Worm (Caenorhabditis elegans): ENCODE measurements around the gene sri-65.
A peak's percentile ranks its signal among the peaks of the same experiment; 100 is the strongest.

The sri-65 gene

DNA sequence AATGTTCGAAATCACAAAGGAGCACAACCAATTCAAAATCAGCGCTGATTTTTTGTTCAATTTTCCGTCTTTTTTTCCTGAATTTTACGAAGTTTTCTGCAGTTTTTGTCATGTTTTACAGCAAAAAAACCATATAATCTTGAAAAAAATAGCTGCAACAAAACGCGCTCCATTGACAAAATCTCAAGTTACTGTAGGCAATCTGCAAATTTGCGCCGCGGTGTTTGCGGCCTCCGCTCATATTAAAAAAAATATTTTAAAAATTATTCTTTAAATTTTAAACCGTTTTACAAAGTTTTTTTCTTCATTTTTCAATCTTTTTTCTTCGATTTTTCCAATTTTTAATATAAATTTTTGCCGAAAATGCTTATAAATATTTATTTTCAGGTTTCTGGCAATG, 17.2 kb upstream of the sri-65 start:
- TF ChIP-seq ztf-18 (tag; optimal IDR thresholded peaks at IDR 0.05) (no peak), Y53F4B.3 (GFP tag; IDR thresholded peaks at IDR 0.05) (no peak), tbx-9 (tag; optimal IDR thresholded peaks at IDR 0.05; ENCODE audit: borderline replicate concordance) (no peak), C06A6.2 (GFP tag; conservative IDR thresholded peaks at IDR 0.05) (no peak), lsl-1 (GFP tag; optimal IDR thresholded peaks at IDR 0.05) (peak; percentile 81), madf-8 (GFP tag; conservative IDR thresholded peaks at IDR 0.05) (no peak), ceh-79 (tag; optimal IDR thresholded peaks at IDR 0.05) (no peak), him-1 (tag; optimal IDR thresholded peaks at IDR 0.05) (peak; percentile 16), cebp-2 (GFP tag; IDR thresholded peaks at IDR 0.05) (no peak), mcd-1 (GFP tag; IDR thresholded peaks at IDR 0.05) (peak; percentile 46; the same call in 1 of the 2 replicates), snpc-4 (GFP tag; optimal IDR thresholded peaks at IDR 0.05) (peak; percentile 3), snpc-4 (tag; optimal IDR thresholded peaks at IDR 0.05) (peak in 1 of 4 experiments; percentile 14), F33H1.4 (GFP tag; IDR thresholded peaks at IDR 0.05) (no peak)

DNA sequence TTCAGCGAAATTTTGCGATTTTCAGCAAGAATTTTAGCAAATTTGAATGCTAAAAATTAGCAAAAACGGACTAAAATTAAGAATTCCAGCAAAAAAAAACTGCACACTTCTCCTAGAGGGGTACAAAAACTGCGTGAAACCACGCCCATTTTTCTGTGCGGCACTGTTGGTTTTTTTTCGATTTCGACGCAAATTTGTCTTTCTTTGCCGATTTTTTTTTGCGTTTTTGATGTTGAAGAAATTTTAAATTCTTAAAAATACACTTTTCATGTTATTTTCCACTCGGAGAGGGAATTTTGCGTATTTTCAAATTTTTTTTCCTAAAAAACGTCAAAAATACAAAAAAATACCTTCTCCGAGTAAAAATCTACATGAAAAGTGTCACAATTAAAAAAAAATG, 15.8 kb upstream of the sri-65 start, which contains the start of gene syp-1:
Gene syp-1, plus strand, starts transcription at position 301 of the 400 bp plus-strand sequence.
- TF ChIP-seq dpff-1 (tag; optimal IDR thresholded peaks at IDR 0.05) (no peak), ceh-91 (GFP tag; IDR thresholded peaks at IDR 0.05) (no peak), mel-28 (tag; optimal IDR thresholded peaks at IDR 0.05; ENCODE audit: borderline replicate concordance) (no peak), efl-1 (GFP tag; optimal IDR thresholded peaks at IDR 0.05) (no peak), ztf-22 (GFP tag; optimal IDR thresholded peaks at IDR 0.05) (no peak), dox-1 (GFP tag; IDR thresholded peaks at IDR 0.05) (no peak), zfh-2 (GFP tag; conservative IDR thresholded peaks at IDR 0.05) (no peak), tlf-1 (GFP tag; optimal IDR thresholded peaks at IDR 0.05) (no peak), Y95B8A.8 (GFP tag; IDR thresholded peaks at IDR 0.05) (no peak), atf-7 (tag; optimal IDR thresholded peaks at IDR 0.05) (no peak), ceh-58 (GFP tag; IDR thresholded peaks at IDR 0.05) (no peak), ccch-3 (GFP tag; optimal IDR thresholded peaks at IDR 0.05) (no peak), mcd-1 (GFP tag; IDR thresholded peaks at IDR 0.05) (no peak), hmg-1.2 (GFP tag; IDR thresholded peaks at IDR 0.05) (no peak), egl-44 (GFP tag; IDR thresholded peaks at IDR 0.05) (no peak), ztf-25 (GFP tag; IDR thresholded peaks at IDR 0.05) (no peak), Y53G8AR.9 (GFP tag; conservative IDR thresholded peaks at IDR 0.05) (no peak), rec-8 (tag; optimal IDR thresholded peaks at IDR 0.05) (no peak), D2030.7 (GFP tag; IDR thresholded peaks at IDR 0.05) (no peak)

DNA sequence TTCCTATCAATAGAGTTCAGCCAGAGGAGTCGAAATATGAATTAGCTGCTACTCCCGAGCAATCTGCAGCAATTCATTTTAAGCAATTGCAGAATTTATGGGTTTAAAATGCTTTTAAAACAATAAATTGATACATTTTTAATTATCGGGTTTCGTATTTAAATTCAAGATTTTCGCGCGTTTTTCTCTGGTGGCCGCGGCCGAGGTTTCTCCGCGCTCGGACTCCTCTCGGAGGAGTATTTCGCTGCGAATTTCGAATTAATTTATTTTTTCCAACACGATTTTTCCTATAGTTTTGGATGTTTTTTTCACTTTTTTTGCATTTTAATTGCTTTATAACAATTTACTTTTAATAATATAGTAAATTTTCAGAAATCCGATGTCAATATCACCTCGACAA, 13.4 kb upstream of the sri-65 start, which contains the start of gene F13A7.14:
Gene F13A7.14, plus strand, starts transcription at position 373 of the 400 bp plus-strand sequence.
- TF ChIP-seq nfya-2 (GFP tag; IDR thresholded peaks at IDR 0.05) (no peak), ztf-26 (tag; optimal IDR thresholded peaks at IDR 0.05) (peak; percentile 2), C06A6.2 (GFP tag; conservative IDR thresholded peaks at IDR 0.05) (no peak; the same call in 1 of the 2 replicates), efl-1 (GFP tag; optimal IDR thresholded peaks at IDR 0.05) (peak; percentile 73), lir-1 (GFP tag; conservative IDR thresholded peaks at IDR 0.05) (peak; percentile 60), tbx-9 (tag; optimal IDR thresholded peaks at IDR 0.05; ENCODE audit: borderline replicate concordance) (no peak), ekl-4 (GFP tag; IDR thresholded peaks at IDR 0.05) (no peak), fkh-3 (tag; optimal IDR thresholded peaks at IDR 0.05) (no peak), mxl-1 (tag; optimal IDR thresholded peaks at IDR 0.05) (no peak), hlh-26 (GFP tag; conservative IDR thresholded peaks at IDR 0.05) (no peak), B0019.2 (GFP tag; conservative IDR thresholded peaks at IDR 0.05) (no peak), sptf-2 (GFP tag; optimal IDR thresholded peaks at IDR 0.05) (no peak), ceh-79 (tag; optimal IDR thresholded peaks at IDR 0.05) (no peak), ceh-100 (GFP tag; IDR thresholded peaks at IDR 0.05) (0 out of 2 replicates have a peak, but pooled peaks have one; percentile 38), F49E8.2 (tag; optimal IDR thresholded peaks at IDR 0.05; ENCODE audit: insufficient read depth) (no peak), nhr-179 (tag; optimal IDR thresholded peaks at IDR 0.05) (no peak), ceh-58 (GFP tag; IDR thresholded peaks at IDR 0.05) (no peak), F52B5.7 (tag; optimal IDR thresholded peaks at IDR 0.05) (no peak), K12H6.12 (tag; optimal IDR thresholded peaks at IDR 0.05) (peak; percentile 42), snpc-3.4 (tag; optimal IDR thresholded peaks at IDR 0.05) (peak; percentile 31), athp-1 (tag; optimal IDR thresholded peaks at IDR 0.05) (peak; percentile 42)
